Worm (Caenorhabditis elegans) whole organism, late embryonic: ENCODE results near the gene fbxb-43.

ENCODE experiments used
- ama-1 ChIP-seq: fragments of 150-350 bp; optimal IDR thresholded peaks from 2 replicates; lab custom pipeline; 2014
- ceh-9 ChIP-seq: sonication (generic microtip); optimal IDR thresholded peaks from 2 replicates; lab custom pipeline; 2016; ENCODE audit warnings: mild to moderate bottlenecking, missing genetic modification characterization, inconsistent platforms, missing compliant biosample characterization
- ets-4 ChIP-seq: sonication (generic microtip); optimal IDR thresholded peaks from 2 replicates; lab custom pipeline; 2016; ENCODE audit warnings: missing genetic modification characterization, missing compliant biosample characterization
- fkh-10 ChIP-seq: fragments of 150-350 bp; optimal IDR thresholded peaks from 2 replicates; lab custom pipeline; 2014; ENCODE audit warnings: missing biosample characterization, missing genetic modification reagents, missing genetic modification characterization
- gmeb-2 ChIP-seq: sonication (generic microtip); optimal IDR thresholded peaks from 2 replicates; lab custom pipeline; 2016; ENCODE audit warnings: missing genetic modification characterization, inconsistent platforms, missing compliant biosample characterization
- hlh-30 ChIP-seq: sonication (generic microtip); optimal IDR thresholded peaks from 2 replicates; lab custom pipeline; 2017; ENCODE audit warnings: antibody characterized with exemption, missing genetic modification characterization, missing compliant biosample characterization; ENCODE audit not compliant: insufficient read depth
- nfya-1 ChIP-seq: sonication (generic microtip); optimal IDR thresholded peaks from 2 replicates; lab custom pipeline; 2017; ENCODE audit warnings: missing genetic modification characterization, mild to moderate bottlenecking, missing compliant biosample characterization, antibody characterized with exemption, moderate library complexity
- unc-86 ChIP-seq: sonication (generic microtip); optimal IDR thresholded peaks from 2 replicates; lab custom pipeline; 2016; ENCODE audit warnings: missing genetic modification characterization, missing compliant biosample characterization

DNA sequence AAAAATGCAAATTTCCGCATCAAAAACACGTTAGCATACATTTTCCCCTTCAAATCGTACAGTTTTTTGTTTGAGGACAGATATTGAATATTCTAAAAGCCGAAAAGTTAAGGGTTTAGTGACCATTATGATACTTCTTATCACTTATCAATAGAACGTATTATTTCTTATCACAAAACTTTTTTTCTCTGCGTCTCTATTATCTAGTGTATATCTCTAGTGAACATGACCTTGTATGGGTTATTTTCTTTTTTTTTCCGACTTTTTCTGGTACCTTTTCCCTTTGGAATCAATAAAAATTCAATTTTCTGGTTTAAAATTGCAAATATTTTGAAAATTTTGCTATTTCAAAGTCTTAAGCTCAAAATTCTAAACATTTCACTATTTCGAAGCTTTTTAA lies 32.4 kb upstream of the fbxb-43 start:
- TF ChIP-seq unc-86 (no peak), gmeb-2 (tag; lab: Kevin White, UChicago) (no peak), fkh-10 (no peak), ama-1 (lab: Kevin White, UChicago) (no peak), ets-4 (tag; lab: Kevin White, UChicago) (no peak), nfya-1 (tag; lab: Kevin White, UChicago) (no peak), ceh-9 (tag; lab: Kevin White, UChicago) (no peak), hlh-30 (tag; lab: Kevin White, UChicago) (no peak)
